Worm (Caenorhabditis elegans) whole organism, L1 larva: Measurements from ENCODE around the gene ttn-1.
A peak's percentile ranks its signal among the peaks of the same experiment; 100 is the strongest.

Experiments used
- alr-1 ChIP-seq: fragments of 200-800 bp; sonication (Bioruptor generic); optimal IDR thresholded peaks from 2 replicates; lab custom pipeline; 2018; ENCODE audit warnings: borderline replicate concordance, mild to moderate bottlenecking, missing genetic modification characterization, missing compliant biosample characterization
- aly-2 ChIP-seq: fragments of 150-350 bp; optimal IDR thresholded peaks from 2 replicates; lab custom pipeline; 2014; ENCODE audit warnings: missing biosample characterization, missing genetic modification characterization
- ces-1 ChIP-seq: fragments of 150-350 bp; optimal IDR thresholded peaks from 2 replicates; lab custom pipeline; 2014; ENCODE audit warnings: missing biosample characterization, missing genetic modification reagents, missing genetic modification characterization
- fos-1 ChIP-seq: fragments of 150-350 bp; optimal IDR thresholded peaks from 2 replicates; lab custom pipeline; 2014; ENCODE audit warnings: missing biosample characterization, missing genetic modification characterization
- hlh-4 ChIP-seq: sonication (generic microtip); optimal IDR thresholded peaks from 2 replicates; lab custom pipeline; 2016; ENCODE audit warnings: mild to moderate bottlenecking, missing genetic modification characterization, missing compliant biosample characterization
- irx-1 ChIP-seq: sonication (generic microtip); optimal IDR thresholded peaks from 2 replicates; lab custom pipeline; 2016; ENCODE audit warnings: missing genetic modification characterization, missing compliant biosample characterization
- nhr-237 ChIP-seq: fragments of 150-350 bp; optimal IDR thresholded peaks from 2 replicates; lab custom pipeline; 2014; ENCODE audit warnings: missing biosample characterization, missing genetic modification characterization
- tbx-2 ChIP-seq: sonication (generic microtip); optimal IDR thresholded peaks from 2 replicates; lab custom pipeline; 2016; ENCODE audit warnings: missing genetic modification characterization, missing compliant biosample characterization
- unc-62 ChIP-seq: fragments of 150-350 bp; optimal IDR thresholded peaks from 2 replicates; lab custom pipeline; 2014; ENCODE audit warnings: missing biosample characterization, missing genetic modification reagents, missing genetic modification characterization
- unc-86 ChIP-seq: sonication (generic microtip); optimal IDR thresholded peaks from 2 replicates; lab custom pipeline; 2016; ENCODE audit warnings: missing genetic modification characterization, missing compliant biosample characterization

- TF ChIP-seq alr-1 (no peak), unc-62 (GFP tag; lab: Kevin White, UChicago) (no peak), tbx-2 (tag; lab: Kevin White, UChicago) (no peak), fos-1 (tag; lab: Kevin White, UChicago) (no peak), ces-1 (GFP tag; lab: Kevin White, UChicago) (no peak), nhr-237 (no peak), irx-1 (tag; lab: Kevin White, UChicago) (no peak), unc-86 (tag; lab: Kevin White, UChicago) (no peak), hlh-4 (tag; lab: Kevin White, UChicago) (no peak), aly-2 (peak; percentile 24)
Observed at ce11 chrV:6221292-6221691, 18.9 kb upstream of the ttn-1 start.
